Worm (Caenorhabditis elegans) whole organism, L4 larva: ENCODE data around the gene gop-2.

ENCODE experiments used
- F37D6.2 ChIP-seq: sonication (generic microtip); optimal IDR thresholded peaks from 2 replicates; lab custom pipeline; 2016; ENCODE audit warnings: mild to moderate bottlenecking, missing genetic modification characterization, missing compliant biosample characterization
- F44E2.7 ChIP-seq: fragments of 200-800 bp; sonication (Bioruptor generic); IDR thresholded peaks from 2 replicates; pipeline ENCODE4 v2.1.2; 2022; ENCODE audit warnings: missing genetic modification characterization, missing compliant biosample characterization
- F49E8.2 ChIP-seq: sonication (generic microtip); optimal IDR thresholded peaks from 2 replicates; lab custom pipeline; 2016; ENCODE audit warnings: missing compliant biosample characterization, mild to moderate bottlenecking, missing genetic modification characterization, borderline replicate concordance
- Y48G9A.11 ChIP-seq: fragments of 200-800 bp; sonication (Bioruptor generic); IDR thresholded peaks from 2 replicates; pipeline ENCODE4 v1.3.6; 2022; ENCODE audit warnings: missing genetic modification reagents, missing genetic modification characterization, missing compliant biosample characterization
- ama-1 ChIP-seq: fragments of 150-350 bp; optimal IDR thresholded peaks from 2 replicates; lab custom pipeline; 2014; ENCODE audit warnings: inconsistent platforms, mixed read lengths
- arid-1 ChIP-seq: fragments of 200-800 bp; sonication (Bioruptor generic); conservative IDR thresholded peaks from 2 replicates; pipeline ENCODE4 v1.3.6; 2022; ENCODE audit warnings: missing genetic modification reagents, missing genetic modification characterization, missing compliant biosample characterization
- ceh-20 ChIP-seq: fragments of 200-800 bp; sonication (Bioruptor generic); IDR thresholded peaks from 2 replicates; pipeline ENCODE4 v1.3.6; 2022; ENCODE audit warnings: missing genetic modification reagents, missing genetic modification characterization, missing compliant biosample characterization
- ceh-28 ChIP-seq: fragments of 150-350 bp; optimal IDR thresholded peaks from 2 replicates; lab custom pipeline; 2014; ENCODE audit warnings: missing biosample characterization, missing genetic modification reagents, missing genetic modification characterization
- ceh-44 ChIP-seq: fragments of 200-800 bp; sonication (Bioruptor generic); IDR thresholded peaks from 2 replicates; pipeline ENCODE4 v1.3.6; 2022; ENCODE audit warnings: missing genetic modification reagents, missing genetic modification characterization, missing compliant biosample characterization
- ces-1 ChIP-seq: fragments of 150-350 bp; sonication (generic microtip); optimal IDR thresholded peaks from 4 replicates; lab custom pipeline; 2014; ENCODE audit warnings: missing biosample characterization, missing genetic modification reagents, missing genetic modification characterization
- daf-12 ChIP-seq: fragments of 150-350 bp; optimal IDR thresholded peaks from 2 replicates; lab custom pipeline; 2014; ENCODE audit warnings: missing biosample characterization, missing genetic modification reagents, missing genetic modification characterization
- daf-16 ChIP-seq, 3 experiments: sonication (generic microtip); optimal IDR thresholded peaks; 2 replicates each; lab custom pipeline; 2016 to 2017; ENCODE audit warnings: missing genetic modification characterization in 3 of 3, missing genetic modification reagents in 3 of 3, mild to moderate bottlenecking in 2 of 3, missing compliant biosample characterization in 2 of 3, missing biosample characterization in 1 of 3, moderate library complexity in 1 of 3
- daf-19 ChIP-seq: fragments of 200-800 bp; sonication (Bioruptor generic); conservative IDR thresholded peaks from 2 replicates; pipeline ENCODE4 v1.3.6; 2022; ENCODE audit warnings: missing genetic modification characterization, missing compliant biosample characterization
- dpl-1 ChIP-seq: fragments of 150-350 bp; optimal IDR thresholded peaks from 2 replicates; lab custom pipeline; 2014; ENCODE audit warnings: missing biosample characterization, missing genetic modification reagents, missing genetic modification characterization
- dve-1 ChIP-seq: sonication (generic microtip); optimal IDR thresholded peaks from 2 replicates; lab custom pipeline; 2017; ENCODE audit warnings: antibody characterized with exemption, mild to moderate bottlenecking, missing genetic modification characterization, missing compliant biosample characterization; ENCODE audit not compliant: insufficient read depth
- egl-43 ChIP-seq: fragments of 200-800 bp; sonication (Bioruptor generic); IDR thresholded peaks from 2 replicates; pipeline ENCODE4 v1.3.6; 2022; ENCODE audit warnings: missing genetic modification reagents, missing genetic modification characterization, missing compliant biosample characterization
- fkh-10 ChIP-seq: fragments of 150-350 bp; optimal IDR thresholded peaks from 2 replicates; lab custom pipeline; 2014; ENCODE audit warnings: missing biosample characterization, missing genetic modification reagents, missing genetic modification characterization
- gei-8 ChIP-seq: fragments of 200-800 bp; sonication (Bioruptor generic); optimal IDR thresholded peaks from 2 replicates; lab custom pipeline; 2018; ENCODE audit warnings: mild to moderate bottlenecking, missing genetic modification characterization, missing compliant biosample characterization
- hlh-11 ChIP-seq: fragments of 200-800 bp; sonication (Bioruptor generic); optimal IDR thresholded peaks from 2 replicates; lab custom pipeline; 2018; ENCODE audit warnings: mild to moderate bottlenecking, missing genetic modification characterization, missing compliant biosample characterization
- hmg-1.1 ChIP-seq: fragments of 200-800 bp; sonication (Bioruptor generic); IDR thresholded peaks from 2 replicates; pipeline ENCODE4 v1.3.6; 2022; ENCODE audit warnings: missing genetic modification reagents, missing genetic modification characterization, missing compliant biosample characterization
- lim-7 ChIP-seq: fragments of 200-800 bp; sonication (Bioruptor generic); IDR thresholded peaks from 2 replicates; pipeline ENCODE4 v1.3.6; 2022; ENCODE audit warnings: missing genetic modification characterization, missing compliant biosample characterization
- lin-13 ChIP-seq: fragments of 150-350 bp; optimal IDR thresholded peaks from 2 replicates; lab custom pipeline; 2014; ENCODE audit warnings: missing biosample characterization, missing genetic modification reagents, missing genetic modification characterization
- lin-29 ChIP-seq: fragments of 200-800 bp; sonication (Bioruptor generic); IDR thresholded peaks from 2 replicates; pipeline ENCODE4 v1.3.6; 2022; ENCODE audit warnings: missing genetic modification reagents, missing genetic modification characterization, missing compliant biosample characterization
- lir-3 ChIP-seq: sonication (generic microtip); optimal IDR thresholded peaks from 2 replicates; lab custom pipeline; 2016; ENCODE audit warnings: mild to moderate bottlenecking, missing genetic modification characterization, missing compliant biosample characterization
- mdt-29 ChIP-seq: fragments of 200-800 bp; sonication (Bioruptor generic); IDR thresholded peaks from 2 replicates; pipeline ENCODE4 v1.3.6; 2022; ENCODE audit warnings: missing genetic modification reagents, missing genetic modification characterization, missing compliant biosample characterization
- mxl-2 ChIP-seq: fragments of 200-800 bp; sonication (Bioruptor generic); conservative IDR thresholded peaks from 2 replicates; pipeline ENCODE4 v1.3.6; 2022; ENCODE audit warnings: missing genetic modification reagents, missing genetic modification characterization, missing compliant biosample characterization
- nhr-10 ChIP-seq: fragments of 150-350 bp; optimal IDR thresholded peaks from 2 replicates; lab custom pipeline; 2014; ENCODE audit warnings: missing biosample characterization, missing genetic modification characterization
- nhr-111 ChIP-seq: fragments of 200-800 bp; sonication (Bioruptor generic); optimal IDR thresholded peaks from 2 replicates; lab custom pipeline; 2018; ENCODE audit warnings: mild to moderate bottlenecking, missing genetic modification characterization, missing compliant biosample characterization
- nhr-237 ChIP-seq: sonication (generic microtip); optimal IDR thresholded peaks from 2 replicates; lab custom pipeline; 2017; ENCODE audit warnings: missing biosample characterization, missing genetic modification characterization
- nhr-48 ChIP-seq: sonication (generic microtip); optimal IDR thresholded peaks from 2 replicates; lab custom pipeline; 2016; ENCODE audit warnings: mild to moderate bottlenecking, missing genetic modification characterization, missing compliant biosample characterization
- nhr-76 ChIP-seq: fragments of 150-350 bp; optimal IDR thresholded peaks from 2 replicates; lab custom pipeline; 2014; ENCODE audit warnings: missing biosample characterization, missing genetic modification characterization
- pha-4 ChIP-seq, 2 experiments: fragments of 150-350 bp in 1 of 2; fragments of 200-800 bp in 1 of 2; sonication (Bioruptor generic) in 1 of 2; IDR thresholded peaks in 1 of 2; optimal IDR thresholded peaks in 1 of 2; 2 replicates each; pipeline versions ENCODE4 v1.3.6 to Lab custom; 2014 to 2022; ENCODE audit warnings: missing genetic modification characterization in 2 of 2, missing genetic modification reagents in 2 of 2, missing biosample characterization in 1 of 2, missing compliant biosample characterization in 1 of 2
- sdz-12 ChIP-seq: fragments of 200-800 bp; sonication (Bioruptor generic); optimal IDR thresholded peaks from 2 replicates; lab custom pipeline; 2018; ENCODE audit warnings: mild to moderate bottlenecking, missing genetic modification characterization, missing compliant biosample characterization
- set-16 ChIP-seq: fragments of 200-800 bp; sonication (Bioruptor generic); IDR thresholded peaks from 2 replicates; pipeline ENCODE4 v1.3.6; 2022; ENCODE audit warnings: missing genetic modification reagents, missing genetic modification characterization, missing compliant biosample characterization
- snpc-1.2 ChIP-seq: fragments of 200-800 bp; sonication (Bioruptor generic); IDR thresholded peaks from 2 replicates; pipeline ENCODE4 v1.3.6; 2022; ENCODE audit warnings: missing genetic modification reagents, missing genetic modification characterization, missing compliant biosample characterization
- snpc-4 ChIP-seq: fragments of 150-350 bp; optimal IDR thresholded peaks from 2 replicates; lab custom pipeline; 2014; ENCODE audit warnings: missing biosample characterization, missing genetic modification characterization
- tag-97 ChIP-seq: fragments of 200-800 bp; sonication (Bioruptor generic); IDR thresholded peaks from 2 replicates; pipeline ENCODE4 v1.3.6; 2022; ENCODE audit warnings: missing genetic modification characterization, missing compliant biosample characterization
- tra-1 ChIP-seq: fragments of 200-800 bp; sonication (Bioruptor generic); IDR thresholded peaks from 2 replicates; pipeline ENCODE4 v1.3.6; 2022; ENCODE audit warnings: missing genetic modification reagents, missing genetic modification characterization, missing compliant biosample characterization
- unc-39 ChIP-seq: sonication (generic microtip); optimal IDR thresholded peaks from 2 replicates; lab custom pipeline; 2017; ENCODE audit warnings: missing biosample characterization, missing genetic modification characterization
- unc-62 ChIP-seq, 3 experiments: fragments of 150-350 bp in 1 of 3; sonication (generic microtip); optimal IDR thresholded peaks in 2 of 3; peaks in 1 of 3; 1 replicate in 1 of 3; 2 replicates in 2 of 3; lab custom pipeline; 2014 to 2017; ENCODE audit warnings: missing biosample characterization in 3 of 3, missing genetic modification characterization in 3 of 3, missing genetic modification reagents in 3 of 3, missing genotype in 1 of 3
- zip-11 ChIP-seq: fragments of 200-800 bp; sonication (Bioruptor generic); IDR thresholded peaks from 2 replicates; pipeline ENCODE4 v1.3.6; 2022; ENCODE audit warnings: missing genetic modification characterization, missing compliant biosample characterization

Gene gop-2

DNA sequence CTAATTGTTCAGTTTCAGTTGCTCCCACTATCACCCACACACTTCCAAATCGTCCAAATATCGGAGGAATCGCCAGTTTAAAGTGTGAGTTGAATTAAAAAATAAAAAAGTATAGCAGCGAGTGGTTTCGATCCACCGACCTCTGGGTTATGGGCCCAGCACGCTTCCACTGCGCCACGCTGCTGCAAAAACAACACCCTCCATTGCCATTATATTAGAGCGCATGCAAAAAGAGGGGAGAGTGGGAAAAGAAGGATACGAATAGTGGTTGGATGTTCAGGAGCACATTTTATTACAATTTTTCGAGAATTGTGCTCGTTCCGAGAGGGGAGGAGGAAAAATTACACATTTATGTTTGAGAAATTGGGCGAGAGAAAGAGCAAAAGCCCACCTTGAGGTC lies 36.0 kb downstream of the gop-2 start (continued):
- TF ChIP-seq tra-1 (GFP tag; lab: Robert Waterston, UW) (peak; percentile 89; the same call in 1 of the 2 replicates), arid-1 (GFP tag; lab: Robert Waterston, UW) (peak; percentile 90), zip-11 (GFP tag; lab: Robert Waterston, UW) (peak; percentile 58; the same call in 1 of the 2 replicates), nhr-48 (tag; lab: Kevin White, UChicago) (peak; percentile 39), ceh-28 (tag; lab: Kevin White, UChicago) (no peak), ama-1 (lab: Kevin White, UChicago) (no peak), gei-8 (GFP tag; lab: Kevin White, UChicago) (peak; percentile 79), daf-19 (GFP tag; lab: Robert Waterston, UW) (peak; percentile 92), F44E2.7 (GFP tag; lab: Robert Waterston, UW) (peak; percentile 68; the same call in 1 of the 2 replicates), snpc-1.2 (GFP tag; lab: Robert Waterston, UW) (peak; percentile 46; the same call in 1 of the 2 replicates), F37D6.2 (tag; lab: Kevin White, UChicago) (peak; percentile 51), hlh-11 (tag; lab: Kevin White, UChicago) (no peak), hmg-1.1 (GFP tag; lab: Robert Waterston, UW) (peak; percentile 86), unc-39 (no peak), lim-7 (GFP tag; lab: Robert Waterston, UW) (peak; percentile 96), tag-97 (GFP tag; lab: Robert Waterston, UW) (no peak), fkh-10 (GFP tag; lab: Kevin White, UChicago) (no peak), mdt-29 (GFP tag; lab: Robert Waterston, UW) (peak; percentile 71)
- TF ChIP-seq, all 104 proteins: peak for 65

ce11 chrIII:5301786-5302268 lies 43.0 kb downstream of the gop-2 start, which contains the start of the genes T15B12.2 and F52C9.5:
Gene T15B12.2, minus strand, starts transcription at chrIII:5301886.
Gene F52C9.5, plus strand, starts transcription at chrIII:5302218.
- TF ChIP-seq dve-1 (tag; lab: Kevin White, UChicago) (no peak), nhr-10 (tag; lab: Kevin White, UChicago) (no peak), nhr-237 (no peak), nhr-76 (tag; lab: Kevin White, UChicago) (no peak), nhr-48 (tag; lab: Kevin White, UChicago) (no peak)
- TF ChIP-seq, all 104 proteins: peak for 0

DNA sequence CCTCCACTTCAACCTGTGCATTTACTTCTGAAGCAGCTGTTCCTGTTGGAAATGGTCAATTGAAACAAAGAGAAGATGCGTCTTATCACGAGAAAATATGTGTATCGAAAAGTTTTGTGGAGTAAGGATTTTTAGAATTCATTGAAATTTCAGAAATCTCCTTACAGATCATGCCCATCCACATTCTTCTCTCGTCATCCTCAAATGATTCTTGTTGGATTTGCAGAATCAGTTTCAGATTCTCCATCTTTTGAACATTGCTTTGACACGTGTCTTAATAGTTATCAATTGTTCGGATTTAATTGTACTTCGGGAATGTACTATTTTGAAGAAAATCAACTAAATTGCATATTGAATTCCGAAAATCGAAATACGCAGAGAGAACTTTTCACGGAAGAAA lies 45.2 kb downstream of the gop-2 start:
- TF ChIP-seq snpc-1.2 (GFP tag; lab: Robert Waterston, UW) (no peak), sdz-12 (GFP tag; lab: Kevin White, UChicago) (no peak), Y48G9A.11 (GFP tag; lab: Robert Waterston, UW) (no peak), lir-3 (no peak), dve-1 (tag; lab: Kevin White, UChicago) (no peak), unc-62 (GFP tag; optimal IDR thresholded peaks at IDR 0.05 in 1 of 2; lab: Kevin White, UChicago) (peak in 1 of 2 experiments; percentile 98), unc-62 (tag; optimal IDR thresholded peaks at IDR 0.05; lab: Kevin White, UChicago) (no peak)

- TF ChIP-seq mxl-2 (GFP tag; lab: Robert Waterston, UW): peak; percentile 86
- peak; percentile 94 for TF ChIP-seq pha-4 (GFP tag; IDR thresholded peaks at IDR 0.05; lab: Robert Waterston, UW)
- peak; percentile 38 for TF ChIP-seq pha-4 (tag; optimal IDR thresholded peaks at IDR 0.05; lab: Kevin White, UChicago)
- TF ChIP-seq snpc-4: no peak
- TF ChIP-seq Y48G9A.11 (GFP tag; lab: Robert Waterston, UW): peak; percentile 90
- TF ChIP-seq daf-16 (GFP tag; optimal IDR thresholded peaks at IDR 0.05; lab: Kevin White, UChicago): peak; percentile 57 to 83
- TF ChIP-seq daf-16 (tag; optimal IDR thresholded peaks at IDR 0.05; lab: Kevin White, UChicago): peak; percentile 83
- TF ChIP-seq lin-29 (GFP tag; lab: Robert Waterston, UW): 0 out of 2 replicates have a peak, but pooled peaks have one; percentile 46
- TF ChIP-seq F44E2.7 (GFP tag; lab: Robert Waterston, UW): peak; percentile 94
- peak; percentile 68; the same call in 1 of the 2 replicates for TF ChIP-seq ceh-20 (GFP tag; lab: Robert Waterston, UW)
- no peak for TF ChIP-seq nhr-76 (tag; lab: Kevin White, UChicago)
- TF ChIP-seq egl-43 (GFP tag; lab: Robert Waterston, UW): peak; percentile 97
- TF ChIP-seq F49E8.2 (tag; lab: Kevin White, UChicago): peak; percentile 61
- no peak for TF ChIP-seq set-16 (GFP tag; lab: Robert Waterston, UW)
- TF ChIP-seq nhr-111 (GFP tag; lab: Kevin White, UChicago): peak; percentile 68
- peak; percentile 74 for TF ChIP-seq gei-8 (GFP tag; lab: Kevin White, UChicago)
- no peak for TF ChIP-seq daf-12 (tag; lab: Kevin White, UChicago)
- TF ChIP-seq dpl-1 (GFP tag; lab: Kevin White, UChicago): peak; percentile 50
- TF ChIP-seq nhr-10 (tag; lab: Kevin White, UChicago): no peak
- TF ChIP-seq nhr-48 (tag; lab: Kevin White, UChicago): no peak
- TF ChIP-seq lin-13 (GFP tag; lab: Kevin White, UChicago): peak; percentile 54
- TF ChIP-seq F37D6.2 (tag; lab: Kevin White, UChicago): peak; percentile 18
- peak; percentile 83 for TF ChIP-seq tra-1 (GFP tag; lab: Robert Waterston, UW)
- TF ChIP-seq ceh-44: peak; percentile 78
- no peak for TF ChIP-seq ces-1
These were observed 46.9 kb downstream of the gop-2 start for ce11 chrIII:5305725-5306124.
